Worm (Caenorhabditis elegans): ENCODE data around the gene C03E10.1.

The C03E10.1 gene

DNA sequence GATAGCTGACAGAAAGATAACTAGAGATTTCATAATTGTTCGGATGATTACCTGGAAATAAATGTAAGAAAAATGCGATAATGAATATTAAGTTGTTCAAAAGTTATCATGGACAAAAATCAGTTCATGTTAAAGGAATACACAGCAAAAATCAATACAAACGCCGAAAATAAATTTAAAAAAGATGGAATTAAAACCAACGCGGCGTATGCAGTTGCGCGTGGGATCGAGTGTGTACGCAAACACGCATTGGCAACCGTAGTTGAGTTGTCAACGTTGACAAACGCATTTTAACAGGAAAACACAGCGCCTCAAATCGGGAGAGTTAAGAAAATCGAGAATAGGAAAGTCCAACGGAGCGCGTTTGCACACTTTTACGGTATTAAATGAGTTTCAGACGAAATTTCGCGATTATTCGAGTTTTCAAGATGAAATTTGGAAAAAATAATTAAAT is 36.0 kb downstream of the C03E10.1 start, which contains the start of gene tmed-10:
TSS of gene tmed-10 (minus strand) at position 51 of the 454 bp plus-strand sequence.
- TF ChIP-seq lin-35 (GFP tag; optimal IDR thresholded peaks at IDR 0.05) = no peak
- no peak for TF ChIP-seq hlh-12 (tag; optimal IDR thresholded peaks at IDR 0.05)
- TF ChIP-seq hmg-20 (GFP tag; IDR thresholded peaks at IDR 0.05) = no peak
- peak; percentile 64 for TF ChIP-seq lsl-1 (GFP tag; optimal IDR thresholded peaks at IDR 0.05)
- TF ChIP-seq madf-10 (tag; optimal IDR thresholded peaks at IDR 0.05) = no peak
- no peak for TF ChIP-seq ztf-26 (tag; optimal IDR thresholded peaks at IDR 0.05)
- TF ChIP-seq bed-2 (GFP tag; IDR thresholded peaks at IDR 0.05) = no peak
- no peak for TF ChIP-seq F10E7.11 (tag; optimal IDR thresholded peaks at IDR 0.05)
- no peak for TF ChIP-seq cebp-2 (GFP tag; IDR thresholded peaks at IDR 0.05)
- peak; percentile 93 to 94 for TF ChIP-seq let-607 (tag; optimal IDR thresholded peaks at IDR 0.05)
- TF ChIP-seq ztf-6 (GFP tag; IDR thresholded peaks at IDR 0.05) = peak; percentile 50; the same call in 1 of the 2 replicates
- no peak for TF ChIP-seq aptf-3 (GFP tag; IDR thresholded peaks at IDR 0.05)
- no peak for TF ChIP-seq B0336.3 (GFP tag; IDR thresholded peaks at IDR 0.05)
- no peak for TF ChIP-seq gei-17 (GFP tag; optimal IDR thresholded peaks at IDR 0.05)
- TF ChIP-seq F57C9.4 (tag; optimal IDR thresholded peaks at IDR 0.05) = no peak
- no peak for TF ChIP-seq nhr-120 (GFP tag; IDR thresholded peaks at IDR 0.05)
- no peak for TF ChIP-seq somi-1 (GFP tag; optimal IDR thresholded peaks at IDR 0.05)
- no peak for TF ChIP-seq Y67H2A.10 (GFP tag; conservative IDR thresholded peaks at IDR 0.05)
- no peak for TF ChIP-seq rpc-1 (optimal IDR thresholded peaks at IDR 0.05)
- no peak for TF ChIP-seq rpc-1 (tag; optimal IDR thresholded peaks at IDR 0.05)
- TF ChIP-seq B0019.2 (GFP tag; conservative IDR thresholded peaks at IDR 0.05) = peak; percentile 38; the same call in 1 of the 2 replicates
- 0 out of 2 replicates have a peak, but pooled peaks have one; percentile 13 for TF ChIP-seq attf-6 (GFP tag; IDR thresholded peaks at IDR 0.05)
- no peak for TF ChIP-seq ceh-40 (GFP tag; IDR thresholded peaks at IDR 0.05)
- no peak for TF ChIP-seq dpff-1 (tag; optimal IDR thresholded peaks at IDR 0.05)
- peak; percentile 76 for TF ChIP-seq attf-5 (GFP tag; optimal IDR thresholded peaks at IDR 0.05)
- TF ChIP-seq dox-1 (GFP tag; IDR thresholded peaks at IDR 0.05) = peak; percentile 97
- TF ChIP-seq efl-1 (GFP tag; optimal IDR thresholded peaks at IDR 0.05) = peak; percentile 48
- no peak for TF ChIP-seq bed-1 (GFP tag; IDR thresholded peaks at IDR 0.05)
- TF ChIP-seq unc-130 (GFP tag; optimal IDR thresholded peaks at IDR 0.05) = no peak
- no peak for TF ChIP-seq madf-3 (GFP tag; IDR thresholded peaks at IDR 0.05)
- no peak for TF ChIP-seq ztf-3 (GFP tag; optimal IDR thresholded peaks at IDR 0.05)
- no peak for TF ChIP-seq zfh-2 (GFP tag; conservative IDR thresholded peaks at IDR 0.05)
- TF ChIP-seq ceh-79 (tag; optimal IDR thresholded peaks at IDR 0.05) = no peak
- no peak for TF ChIP-seq ceh-58 (GFP tag; IDR thresholded peaks at IDR 0.05)
- no peak for TF ChIP-seq Y53G8AR.9 (GFP tag; conservative IDR thresholded peaks at IDR 0.05)
- no peak for TF ChIP-seq C06A6.2 (GFP tag; conservative IDR thresholded peaks at IDR 0.05)
- TF ChIP-seq die-1 (tag; optimal IDR thresholded peaks at IDR 0.05) = no peak
- TF ChIP-seq mxl-1 (tag; optimal IDR thresholded peaks at IDR 0.05) = no peak
- no peak for TF ChIP-seq nfya-1 (tag; optimal IDR thresholded peaks at IDR 0.05; ENCODE audit: borderline replicate concordance, insufficient read depth)
- TF ChIP-seq F57A8.1 (GFP tag; optimal IDR thresholded peaks at IDR 0.05) = no peak
- TF ChIP-seq mcd-1 (GFP tag; IDR thresholded peaks at IDR 0.05) = peak; percentile 96
- no peak for TF ChIP-seq let-526 (GFP tag; IDR thresholded peaks at IDR 0.05)
- no peak for TF ChIP-seq hsf-1 (GFP tag; IDR thresholded peaks at IDR 0.05)
- TF ChIP-seq athp-1 (tag; optimal IDR thresholded peaks at IDR 0.05) = no peak
- TF ChIP-seq dpl-1 (GFP tag; optimal IDR thresholded peaks at IDR 0.05) = no peak
- no peak for TF ChIP-seq K11D2.4 (GFP tag; IDR thresholded peaks at IDR 0.05)
- no peak for TF ChIP-seq B0261.1 (tag; optimal IDR thresholded peaks at IDR 0.05)
- TF ChIP-seq nhr-179 (tag; optimal IDR thresholded peaks at IDR 0.05) = no peak
- TF ChIP-seq ceh-100 (GFP tag; IDR thresholded peaks at IDR 0.05) = peak; percentile 89
- TF ChIP-seq lin-40 (tag; optimal IDR thresholded peaks at IDR 0.05) = no peak
- TF ChIP-seq F49E8.2 (tag; optimal IDR thresholded peaks at IDR 0.05; ENCODE audit: insufficient read depth) = no peak
